Worm (Caenorhabditis elegans) whole organism, young adult: ENCODE results near the gene ndub-3.

Source experiments
- B0261.1 ChIP-seq: sonication (generic microtip); optimal IDR thresholded peaks from 2 replicates; lab custom pipeline; 2016; ENCODE audit warnings: mild to moderate bottlenecking, missing genetic modification characterization, moderate library complexity, missing compliant biosample characterization
- F23B12.7 ChIP-seq: sonication (generic microtip); optimal IDR thresholded peaks from 2 replicates; lab custom pipeline; 2017; ENCODE audit warnings: missing genetic modification characterization, mild to moderate bottlenecking, missing compliant biosample characterization, antibody characterized with exemption, moderate library complexity; ENCODE audit not compliant: insufficient read depth
- F37B4.10 ChIP-seq: fragments of 200-800 bp; sonication (Bioruptor generic); IDR thresholded peaks from 2 replicates; pipeline ENCODE4 v1.3.6; 2022; ENCODE audit warnings: missing genetic modification characterization, missing compliant biosample characterization
- F39B2.1 ChIP-seq: fragments of 200-800 bp; sonication (Bioruptor generic); IDR thresholded peaks from 2 replicates; pipeline ENCODE4 v1.3.6; 2022; ENCODE audit warnings: missing genetic modification reagents, missing genetic modification characterization, missing compliant biosample characterization
- F49E8.2 ChIP-seq: sonication (generic microtip); optimal IDR thresholded peaks from 3 replicates; lab custom pipeline; 2017; ENCODE audit warnings: missing genetic modification characterization, mild to moderate bottlenecking, missing compliant biosample characterization, antibody characterized with exemption, moderate library complexity; ENCODE audit not compliant: insufficient read depth
- F52B5.7 ChIP-seq: sonication (generic microtip); optimal IDR thresholded peaks from 2 replicates; lab custom pipeline; 2016; ENCODE audit warnings: mild to moderate bottlenecking, missing genetic modification characterization, missing compliant biosample characterization
- K12H6.12 ChIP-seq: fragments of 200-800 bp; sonication (Bioruptor generic); optimal IDR thresholded peaks from 2 replicates; lab custom pipeline; 2018; ENCODE audit warnings: mild to moderate bottlenecking, missing genetic modification characterization, missing compliant biosample characterization
- T07F8.4 ChIP-seq: sonication (generic microtip); optimal IDR thresholded peaks from 2 replicates; lab custom pipeline; 2016; ENCODE audit warnings: mild to moderate bottlenecking, missing genetic modification characterization, moderate library complexity, missing compliant biosample characterization
- Y56A3A.18 ChIP-seq: fragments of 200-800 bp; sonication (Bioruptor generic); IDR thresholded peaks from 2 replicates; pipeline ENCODE4 v1.3.6; 2022; ENCODE audit warnings: missing genetic modification reagents, missing genetic modification characterization, missing compliant biosample characterization
- Y79H2A.3 ChIP-seq: fragments of 200-800 bp; sonication (Bioruptor generic); conservative IDR thresholded peaks from 2 replicates; pipeline ENCODE4 v1.3.6; 2022; ENCODE audit warnings: missing genetic modification reagents, missing genetic modification characterization, missing compliant biosample characterization
- Y95B8A.8 ChIP-seq: fragments of 200-800 bp; sonication (Bioruptor generic); IDR thresholded peaks from 2 replicates; pipeline ENCODE4 v1.3.6; 2022; ENCODE audit warnings: missing genetic modification reagents, missing genetic modification characterization, missing compliant biosample characterization
- attf-5 ChIP-seq: fragments of 200-800 bp; sonication (Bioruptor generic); optimal IDR thresholded peaks from 2 replicates; lab custom pipeline; 2018; ENCODE audit warnings: mild to moderate bottlenecking, missing genetic modification characterization, missing compliant biosample characterization
- attf-6 ChIP-seq: fragments of 200-800 bp; sonication (Bioruptor generic); IDR thresholded peaks from 2 replicates; pipeline ENCODE4 v1.3.6; 2022; ENCODE audit warnings: missing genetic modification reagents, missing genetic modification characterization, missing compliant biosample characterization
- ccch-3 ChIP-seq: fragments of 200-800 bp; sonication (Bioruptor generic); optimal IDR thresholded peaks from 2 replicates; lab custom pipeline; 2018; ENCODE audit warnings: mild to moderate bottlenecking, missing genetic modification characterization, missing compliant biosample characterization
- cebp-1 ChIP-seq, 2 experiments: fragments of 200-800 bp in 1 of 2; sonication (Bioruptor generic) in 1 of 2; sonication (generic microtip) in 1 of 2; IDR thresholded peaks in 1 of 2; optimal IDR thresholded peaks in 1 of 2; 2 replicates each; pipeline versions ENCODE4 v1.3.6 to Lab custom; 2017 to 2022; ENCODE audit warnings: missing compliant biosample characterization in 2 of 2, missing genetic modification characterization in 2 of 2, mild to moderate bottlenecking in 1 of 2, missing genetic modification reagents in 1 of 2, moderate library complexity in 1 of 2
- ceh-27 ChIP-seq: fragments of 200-800 bp; sonication (Bioruptor generic); optimal IDR thresholded peaks from 2 replicates; lab custom pipeline; 2018; ENCODE audit warnings: mild to moderate bottlenecking, missing genetic modification characterization, moderate library complexity, missing compliant biosample characterization
- ceh-58 ChIP-seq: fragments of 200-800 bp; sonication (Bioruptor generic); IDR thresholded peaks from 2 replicates; pipeline ENCODE4 v1.3.6; 2022; ENCODE audit warnings: missing genetic modification characterization, missing compliant biosample characterization
- die-1 ChIP-seq: sonication (generic microtip); optimal IDR thresholded peaks from 2 replicates; lab custom pipeline; 2016; ENCODE audit warnings: missing genotype, mild to moderate bottlenecking, missing genetic modification characterization, missing compliant biosample characterization
- dox-1 ChIP-seq: fragments of 200-800 bp; sonication (Bioruptor generic); IDR thresholded peaks from 2 replicates; pipeline ENCODE4 v1.3.6; 2022; ENCODE audit warnings: missing genetic modification reagents, missing genetic modification characterization, missing compliant biosample characterization
- dpff-1 ChIP-seq: sonication (generic microtip); optimal IDR thresholded peaks from 2 replicates; lab custom pipeline; 2017; ENCODE audit warnings: mild to moderate bottlenecking, missing genetic modification characterization, missing compliant biosample characterization
- egrh-3 ChIP-seq: fragments of 200-800 bp; sonication (Bioruptor generic); IDR thresholded peaks from 2 replicates; pipeline ENCODE4 v1.3.6; 2022; ENCODE audit warnings: missing genetic modification reagents, missing genetic modification characterization, missing compliant biosample characterization
- ets-4 ChIP-seq: fragments of 200-800 bp; sonication (Bioruptor generic); optimal IDR thresholded peaks from 2 replicates; lab custom pipeline; 2018; ENCODE audit warnings: mild to moderate bottlenecking, missing genetic modification characterization, missing compliant biosample characterization
- gei-17 ChIP-seq: fragments of 200-800 bp; sonication (Bioruptor generic); optimal IDR thresholded peaks from 2 replicates; lab custom pipeline; 2018; ENCODE audit warnings: mild to moderate bottlenecking, missing genetic modification characterization, missing compliant biosample characterization
- hmg-1.2 ChIP-seq: fragments of 200-800 bp; sonication (Bioruptor generic); IDR thresholded peaks from 2 replicates; pipeline ENCODE4 v1.3.6; 2022; ENCODE audit warnings: missing genetic modification reagents, missing genetic modification characterization, missing compliant biosample characterization
- hrde-1 ChIP-seq: sonication (generic microtip); optimal IDR thresholded peaks from 2 replicates; lab custom pipeline; 2016; ENCODE audit warnings: missing genetic modification characterization, mild to moderate bottlenecking, missing compliant biosample characterization, moderate library complexity, missing genotype, missing genetic modification reagents, borderline replicate concordance
- lag-1 ChIP-seq: fragments of 200-800 bp; sonication (Bioruptor generic); IDR thresholded peaks from 2 replicates; pipeline ENCODE4 v1.3.6; 2022; ENCODE audit warnings: missing genetic modification reagents, missing genetic modification characterization, missing compliant biosample characterization
- let-607 ChIP-seq, 2 experiments: fragments of 200-800 bp in 1 of 2; sonication (Bioruptor generic) in 1 of 2; sonication (generic microtip) in 1 of 2; optimal IDR thresholded peaks; 2 replicates each; lab custom pipeline; 2016 to 2018; ENCODE audit warnings: mild to moderate bottlenecking in 2 of 2, missing compliant biosample characterization in 2 of 2, missing genetic modification characterization in 2 of 2, moderate library complexity in 2 of 2, missing genotype in 1 of 2
- lin-26 ChIP-seq: fragments of 200-800 bp; sonication (Bioruptor generic); IDR thresholded peaks from 2 replicates; pipeline ENCODE4 v1.3.6; 2022; ENCODE audit warnings: missing genetic modification reagents, missing genetic modification characterization, missing compliant biosample characterization
- madf-3 ChIP-seq: fragments of 200-800 bp; sonication (Bioruptor generic); IDR thresholded peaks from 2 replicates; pipeline ENCODE4 v1.3.6; 2022; ENCODE audit warnings: missing genetic modification reagents, missing genetic modification characterization, missing compliant biosample characterization
- mcd-1 ChIP-seq: fragments of 200-800 bp; sonication (Bioruptor generic); IDR thresholded peaks from 2 replicates; pipeline ENCODE4 v1.3.6; 2022; ENCODE audit warnings: missing genetic modification reagents, missing genetic modification characterization, missing compliant biosample characterization
- mel-28 ChIP-seq: sonication (generic microtip); optimal IDR thresholded peaks from 2 replicates; lab custom pipeline; 2016; ENCODE audit warnings: borderline replicate concordance, mild to moderate bottlenecking, missing genetic modification characterization, missing compliant biosample characterization
- nfyb-1 ChIP-seq: fragments of 200-800 bp; sonication (Bioruptor generic); IDR thresholded peaks from 2 replicates; pipeline ENCODE4 v1.3.6; 2022; ENCODE audit warnings: missing genetic modification reagents, missing genetic modification characterization, missing compliant biosample characterization
- nhr-80 ChIP-seq: sonication (generic microtip); optimal IDR thresholded peaks from 2 replicates; lab custom pipeline; 2016; ENCODE audit warnings: missing genetic modification characterization, missing compliant biosample characterization
- nhr-90 ChIP-seq: sonication (generic microtip); optimal IDR thresholded peaks from 2 replicates; lab custom pipeline; 2016; ENCODE audit warnings: missing genotype, mild to moderate bottlenecking, missing genetic modification characterization, missing compliant biosample characterization
- pbrm-1 ChIP-seq: fragments of 200-800 bp; sonication (Bioruptor generic); IDR thresholded peaks from 2 replicates; pipeline ENCODE4 v1.3.6; 2022; ENCODE audit warnings: missing genetic modification reagents, missing genetic modification characterization, missing compliant biosample characterization
- pha-4 ChIP-seq: fragments of 150-350 bp; sonication (generic microtip); optimal IDR thresholded peaks from 2 replicates; lab custom pipeline; 2014; ENCODE audit warnings: missing biosample characterization, missing genetic modification reagents, missing genetic modification characterization
- repo-1 ChIP-seq: sonication (generic microtip); optimal IDR thresholded peaks from 2 replicates; lab custom pipeline; 2017; ENCODE audit warnings: mild to moderate bottlenecking, missing genetic modification characterization, missing compliant biosample characterization
- rpc-1 ChIP-seq, 2 experiments: fragments of 150-350 bp in 1 of 2; sonication (generic microtip) in 1 of 2; optimal IDR thresholded peaks; 2 replicates each; lab custom pipeline; 2014 to 2018; ENCODE audit warnings: missing biosample characterization in 1 of 2, missing genetic modification characterization in 1 of 2, missing genetic modification reagents in 1 of 2, missing genotype in 1 of 2
- snpc-1.3 ChIP-seq: sonication (generic microtip); optimal IDR thresholded peaks from 2 replicates; lab custom pipeline; 2017; ENCODE audit warnings: missing genetic modification characterization, mild to moderate bottlenecking, missing compliant biosample characterization, antibody characterized with exemption, moderate library complexity, missing genotype, missing genetic modification reagents; ENCODE audit not compliant: insufficient read depth
- snpc-3.4 ChIP-seq: sonication (generic microtip); optimal IDR thresholded peaks from 2 replicates; lab custom pipeline; 2017; ENCODE audit warnings: missing genetic modification characterization, mild to moderate bottlenecking, missing compliant biosample characterization, antibody characterized with exemption, moderate library complexity, missing genotype, missing genetic modification reagents
- tlf-1 ChIP-seq: fragments of 200-800 bp; sonication (Bioruptor generic); optimal IDR thresholded peaks from 2 replicates; lab custom pipeline; 2018; ENCODE audit warnings: mild to moderate bottlenecking, missing genetic modification characterization, missing compliant biosample characterization
- unc-130 ChIP-seq: sonication (generic microtip); optimal IDR thresholded peaks from 2 replicates; lab custom pipeline; 2016; ENCODE audit warnings: missing genetic modification reagents, missing genetic modification characterization, missing compliant biosample characterization
- zfh-2 ChIP-seq: fragments of 200-800 bp; sonication (Bioruptor generic); conservative IDR thresholded peaks from 2 replicates; pipeline ENCODE4 v1.3.6; 2022; ENCODE audit warnings: missing genetic modification reagents, missing genetic modification characterization, missing compliant biosample characterization
- ztf-22 ChIP-seq: fragments of 200-800 bp; sonication (Bioruptor generic); optimal IDR thresholded peaks from 2 replicates; lab custom pipeline; 2018; ENCODE audit warnings: mild to moderate bottlenecking, missing genetic modification characterization, moderate library complexity, missing compliant biosample characterization

Gene ndub-3

DNA sequence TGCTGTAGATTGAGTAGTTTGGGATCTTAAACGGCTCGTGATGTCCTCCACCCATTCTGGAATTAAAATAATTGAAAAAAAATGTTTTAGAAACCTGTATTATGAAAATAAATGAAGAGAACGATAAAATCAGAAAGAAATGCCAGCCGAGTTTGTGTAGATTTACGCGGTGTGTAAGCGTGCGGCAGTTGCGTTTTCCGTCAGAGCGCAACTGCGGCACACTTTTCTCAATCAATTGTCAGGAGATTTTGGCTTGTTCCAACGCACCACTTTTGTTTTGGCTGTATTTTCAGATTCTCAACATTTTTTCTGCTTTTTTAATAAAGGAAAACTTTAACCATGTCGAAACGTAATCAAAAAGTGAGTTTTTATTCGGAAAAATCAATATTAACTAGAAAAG lies at the start of gene ndub-3, which contains the start of gene C18E9.2:
Gene ndub-3, minus strand, starts transcription at position 56 of the 400 bp plus-strand sequence.
Gene C18E9.2, plus strand, starts transcription at position 172 of the 400 bp plus-strand sequence.
- peak; percentile 52; the same call in 1 of the 2 replicates for TF ChIP-seq dox-1 (GFP tag; lab: Robert Waterston, UW)
- no peak for TF ChIP-seq B0261.1
- TF ChIP-seq cebp-1 (GFP tag; IDR thresholded peaks at IDR 0.05; lab: Robert Waterston, UW): no peak
- TF ChIP-seq cebp-1 (tag; optimal IDR thresholded peaks at IDR 0.05; lab: Kevin White, UChicago): peak; percentile 37
- TF ChIP-seq attf-6 (GFP tag; lab: Robert Waterston, UW): no peak
- TF ChIP-seq ets-4: no peak
- no peak for TF ChIP-seq madf-3 (GFP tag; lab: Robert Waterston, UW)
- peak; percentile 86 to 93 for TF ChIP-seq let-607 (tag; optimal IDR thresholded peaks at IDR 0.05; lab: Kevin White, UChicago)
- TF ChIP-seq ceh-58: no peak
- TF ChIP-seq nhr-90 (tag; lab: Kevin White, UChicago): no peak
- TF ChIP-seq attf-5: peak; percentile 58
- TF ChIP-seq nhr-80 (tag; lab: Kevin White, UChicago): peak; percentile 29
- TF ChIP-seq F23B12.7 (tag; lab: Kevin White, UChicago): no peak
- TF ChIP-seq, all 124 proteins: peak for 5

DNA sequence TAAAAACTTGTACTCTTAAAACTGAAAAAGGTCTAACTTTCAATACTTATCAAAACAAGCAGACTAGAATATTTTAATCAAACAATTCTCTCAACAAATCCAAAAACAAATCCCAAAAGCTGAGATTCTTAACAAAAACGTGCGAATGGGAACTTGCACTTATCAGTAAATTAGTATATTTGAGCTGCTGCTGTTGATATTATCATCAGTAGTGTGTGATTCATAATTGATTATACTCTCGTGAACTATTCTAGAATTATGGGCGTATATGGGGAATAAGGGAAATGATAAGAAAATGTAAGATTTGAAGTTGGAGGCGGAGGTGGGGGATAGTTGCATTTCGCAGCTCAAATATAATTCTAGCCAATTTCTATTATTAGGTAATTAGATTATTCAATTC lies 49.5 kb upstream of the ndub-3 start:
- TF ChIP-seq mel-28 (tag; lab: Kevin White, UChicago) (no peak), F37B4.10 (GFP tag; lab: Robert Waterston, UW) (no peak), die-1 (tag; lab: Kevin White, UChicago) (no peak), ztf-22 (GFP tag; lab: Kevin White, UChicago) (no peak), gei-17 (no peak), Y79H2A.3 (GFP tag; lab: Robert Waterston, UW) (no peak), F52B5.7 (no peak), repo-1 (tag; lab: Kevin White, UChicago) (no peak), hrde-1 (tag; lab: Kevin White, UChicago) (no peak), lin-26 (GFP tag; lab: Robert Waterston, UW) (no peak), K12H6.12 (tag; lab: Kevin White, UChicago) (no peak), dox-1 (GFP tag; lab: Robert Waterston, UW) (no peak), ceh-58 (no peak), snpc-1.3 (tag; lab: Kevin White, UChicago) (no peak), ccch-3 (GFP tag; lab: Kevin White, UChicago) (no peak), rpc-1 (optimal IDR thresholded peaks at IDR 0.05; lab: Kevin White, UChicago) (no peak), rpc-1 (tag; optimal IDR thresholded peaks at IDR 0.05; lab: Kevin White, UChicago) (no peak), mcd-1 (GFP tag; lab: Robert Waterston, UW) (no peak), snpc-3.4 (no peak), unc-130 (no peak), dpff-1 (tag; lab: Kevin White, UChicago) (no peak)

DNA sequence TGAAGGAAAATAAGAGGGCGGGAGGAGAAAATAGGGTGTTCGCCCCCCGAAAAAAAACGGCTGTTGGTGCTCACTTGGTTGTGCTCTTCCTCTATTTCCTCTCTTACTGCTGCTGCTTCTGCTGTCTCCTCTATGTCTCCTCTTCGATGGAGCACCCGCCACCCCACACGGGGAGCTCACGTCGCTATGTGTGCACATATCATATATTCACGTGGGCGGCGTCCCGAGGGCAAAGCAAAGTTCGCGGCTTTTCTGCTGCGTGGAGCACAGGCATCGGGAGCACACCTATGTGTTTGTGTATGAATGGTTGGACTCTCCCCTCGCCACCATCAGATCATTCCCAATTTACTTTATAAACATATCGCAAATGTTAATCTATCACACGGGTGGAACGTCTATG lies 48.7 kb upstream of the ndub-3 start:
- TF ChIP-seq hmg-1.2 (GFP tag; lab: Robert Waterston, UW): 0 out of 2 replicates have a peak, but pooled peaks have one; percentile 19
- TF ChIP-seq lag-1 (GFP tag; lab: Robert Waterston, UW): no peak
- TF ChIP-seq egrh-3: peak; percentile 38; the same call in 1 of the 2 replicates
- TF ChIP-seq cebp-1 (GFP tag; IDR thresholded peaks at IDR 0.05; lab: Robert Waterston, UW): no peak
- no peak for TF ChIP-seq cebp-1 (tag; optimal IDR thresholded peaks at IDR 0.05; lab: Kevin White, UChicago)
- TF ChIP-seq K12H6.12 (tag; lab: Kevin White, UChicago): peak; percentile 55
- peak; percentile 93 for TF ChIP-seq zfh-2 (GFP tag; lab: Robert Waterston, UW)
- no peak for TF ChIP-seq pbrm-1 (GFP tag; lab: Robert Waterston, UW)
- TF ChIP-seq F39B2.1 (GFP tag; lab: Robert Waterston, UW): no peak
- no peak for TF ChIP-seq snpc-3.4
- TF ChIP-seq tlf-1: no peak
- TF ChIP-seq nfyb-1 (GFP tag; lab: Robert Waterston, UW): no peak
- no peak for TF ChIP-seq F49E8.2 (tag; lab: Kevin White, UChicago)
- TF ChIP-seq Y95B8A.8 (GFP tag; lab: Robert Waterston, UW): no peak
- no peak for TF ChIP-seq T07F8.4 (tag; lab: Kevin White, UChicago)
- no peak for TF ChIP-seq Y56A3A.18
- no peak for TF ChIP-seq pha-4 (tag; lab: Kevin White, UChicago)
- TF ChIP-seq ceh-27 (GFP tag; lab: Kevin White, UChicago): peak; percentile 31
